Worm (Caenorhabditis elegans) whole organism, L4 larva: ENCODE measurements around the gene B0365.9.
"Not testable (repeated sequence)": the region's sequence is repeated elsewhere in the genome, so short reads cannot be mapped to it uniquely, and the experiment has no call there.

Experiments used
- D1046.2 ChIP-seq: fragments of 200-800 bp; sonication (Bioruptor generic); IDR thresholded peaks from 2 replicates; pipeline ENCODE4 v1.3.6; 2022; ENCODE audit warnings: missing genetic modification characterization, missing compliant biosample characterization
- F10B5.3 ChIP-seq: sonication (generic microtip); optimal IDR thresholded peaks from 2 replicates; lab custom pipeline; 2016; ENCODE audit warnings: mild to moderate bottlenecking, missing genetic modification characterization, missing compliant biosample characterization
- F37D6.2 ChIP-seq: sonication (generic microtip); optimal IDR thresholded peaks from 2 replicates; lab custom pipeline; 2016; ENCODE audit warnings: mild to moderate bottlenecking, missing genetic modification characterization, missing compliant biosample characterization
- F44E2.7 ChIP-seq: fragments of 200-800 bp; sonication (Bioruptor generic); IDR thresholded peaks from 2 replicates; pipeline ENCODE4 v2.1.2; 2022; ENCODE audit warnings: missing genetic modification characterization, missing compliant biosample characterization
- F49E8.2 ChIP-seq: sonication (generic microtip); optimal IDR thresholded peaks from 2 replicates; lab custom pipeline; 2016; ENCODE audit warnings: missing compliant biosample characterization, mild to moderate bottlenecking, missing genetic modification characterization, borderline replicate concordance
- T26A8.4 ChIP-seq: fragments of 200-800 bp; sonication (Bioruptor generic); IDR thresholded peaks from 2 replicates; pipeline ENCODE4 v1.3.6; 2022; ENCODE audit warnings: missing genetic modification characterization, missing compliant biosample characterization
- Y48G9A.11 ChIP-seq: fragments of 200-800 bp; sonication (Bioruptor generic); IDR thresholded peaks from 2 replicates; pipeline ENCODE4 v1.3.6; 2022; ENCODE audit warnings: missing genetic modification reagents, missing genetic modification characterization, missing compliant biosample characterization
- ZK546.5 ChIP-seq, 2 experiments: sonication (generic microtip); optimal IDR thresholded peaks; 2 replicates each; lab custom pipeline; 2017; ENCODE audit warnings: missing biosample characterization in 2 of 2, missing genetic modification characterization in 2 of 2
- aha-1 ChIP-seq: fragments of 150-350 bp; peaks from one replicate; lab custom pipeline; 2014; ENCODE audit warnings: missing biosample characterization, missing genetic modification characterization
- aly-2 ChIP-seq: sonication (generic microtip); optimal IDR thresholded peaks from 2 replicates; lab custom pipeline; 2018; ENCODE audit warnings: missing biosample characterization, missing genetic modification characterization
- attf-4 ChIP-seq: sonication (generic microtip); optimal IDR thresholded peaks from 3 replicates; lab custom pipeline; 2017; ENCODE audit warnings: missing biosample characterization, missing genetic modification characterization
- ceh-44 ChIP-seq: fragments of 200-800 bp; sonication (Bioruptor generic); IDR thresholded peaks from 2 replicates; pipeline ENCODE4 v1.3.6; 2022; ENCODE audit warnings: missing genetic modification reagents, missing genetic modification characterization, missing compliant biosample characterization
- ceh-62 ChIP-seq: sonication (generic microtip); optimal IDR thresholded peaks from 2 replicates; lab custom pipeline; 2017; ENCODE audit warnings: missing biosample characterization, missing genetic modification characterization
- cey-2 ChIP-seq: sonication (generic microtip); optimal IDR thresholded peaks from 3 replicates; lab custom pipeline; 2017; ENCODE audit warnings: missing genetic modification characterization, mild to moderate bottlenecking, missing compliant biosample characterization, antibody characterized with exemption, borderline replicate concordance; ENCODE audit not compliant: insufficient read depth
- daf-16 ChIP-seq, 3 experiments: sonication (generic microtip); optimal IDR thresholded peaks; 2 replicates each; lab custom pipeline; 2016 to 2017; ENCODE audit warnings: missing genetic modification characterization in 3 of 3, missing genetic modification reagents in 3 of 3, mild to moderate bottlenecking in 2 of 3, missing compliant biosample characterization in 2 of 3, missing biosample characterization in 1 of 3, moderate library complexity in 1 of 3
- dmd-6 ChIP-seq: fragments of 200-800 bp; sonication (Bioruptor generic); IDR thresholded peaks from 2 replicates; pipeline ENCODE4 v1.3.6; 2022; ENCODE audit warnings: missing genetic modification reagents, missing genetic modification characterization, missing compliant biosample characterization
- dmd-9 ChIP-seq: fragments of 200-800 bp; sonication (Bioruptor generic); IDR thresholded peaks from 2 replicates; pipeline ENCODE4 v1.3.6; 2022; ENCODE audit warnings: missing genetic modification reagents, missing genetic modification characterization, missing compliant biosample characterization
- fos-1 ChIP-seq: fragments of 150-350 bp; optimal IDR thresholded peaks from 2 replicates; lab custom pipeline; 2014; ENCODE audit warnings: missing biosample characterization, missing genetic modification characterization
- hmg-1.1 ChIP-seq: fragments of 200-800 bp; sonication (Bioruptor generic); IDR thresholded peaks from 2 replicates; pipeline ENCODE4 v1.3.6; 2022; ENCODE audit warnings: missing genetic modification reagents, missing genetic modification characterization, missing compliant biosample characterization
- lin-1 ChIP-seq: fragments of 200-800 bp; sonication (Bioruptor generic); IDR thresholded peaks from 2 replicates; pipeline ENCODE4 v1.3.6; 2022; ENCODE audit warnings: missing genetic modification reagents, missing genetic modification characterization, missing compliant biosample characterization
- lin-29 ChIP-seq: fragments of 200-800 bp; sonication (Bioruptor generic); IDR thresholded peaks from 2 replicates; pipeline ENCODE4 v1.3.6; 2022; ENCODE audit warnings: missing genetic modification reagents, missing genetic modification characterization, missing compliant biosample characterization
- lin-38 ChIP-seq: fragments of 200-800 bp; sonication (Bioruptor generic); IDR thresholded peaks from 2 replicates; pipeline ENCODE4 v1.3.6; 2022; ENCODE audit warnings: missing genetic modification reagents, missing genetic modification characterization, missing compliant biosample characterization
- lin-39 ChIP-seq: fragments of 150-350 bp; optimal IDR thresholded peaks from 2 replicates; lab custom pipeline; 2014; ENCODE audit warnings: missing biosample characterization, missing genetic modification reagents, missing genetic modification characterization
- lir-3 ChIP-seq: sonication (generic microtip); optimal IDR thresholded peaks from 2 replicates; lab custom pipeline; 2016; ENCODE audit warnings: mild to moderate bottlenecking, missing genetic modification characterization, missing compliant biosample characterization
- lsy-2 ChIP-seq, 2 experiments: fragments of 150-350 bp in 1 of 2; sonication (generic microtip) in 1 of 2; optimal IDR thresholded peaks; 2 replicates each; lab custom pipeline; 2014 to 2017; ENCODE audit warnings: missing biosample characterization in 2 of 2, missing genetic modification characterization in 2 of 2
- mes-2 ChIP-seq: sonication (generic microtip); optimal IDR thresholded peaks from 2 replicates; lab custom pipeline; 2016; ENCODE audit warnings: missing genotype, mild to moderate bottlenecking, missing genetic modification characterization, missing compliant biosample characterization; ENCODE audit not compliant: poor library complexity, severe bottlenecking
- mxl-2 ChIP-seq: fragments of 200-800 bp; sonication (Bioruptor generic); conservative IDR thresholded peaks from 2 replicates; pipeline ENCODE4 v1.3.6; 2022; ENCODE audit warnings: missing genetic modification reagents, missing genetic modification characterization, missing compliant biosample characterization
- mxl-3 ChIP-seq: fragments of 200-800 bp; sonication (Bioruptor generic); optimal IDR thresholded peaks from 2 replicates; lab custom pipeline; 2018; ENCODE audit warnings: mild to moderate bottlenecking, missing genetic modification characterization, missing compliant biosample characterization
- nhr-111 ChIP-seq: fragments of 200-800 bp; sonication (Bioruptor generic); optimal IDR thresholded peaks from 2 replicates; lab custom pipeline; 2018; ENCODE audit warnings: mild to moderate bottlenecking, missing genetic modification characterization, missing compliant biosample characterization
- nhr-28 ChIP-seq: fragments of 150-350 bp; optimal IDR thresholded peaks from 2 replicates; lab custom pipeline; 2014; ENCODE audit warnings: missing biosample characterization, missing genetic modification characterization
- nhr-76 ChIP-seq: fragments of 150-350 bp; optimal IDR thresholded peaks from 2 replicates; lab custom pipeline; 2014; ENCODE audit warnings: missing biosample characterization, missing genetic modification characterization
- php-3 ChIP-seq: fragments of 200-800 bp; sonication (Bioruptor generic); IDR thresholded peaks from 2 replicates; pipeline ENCODE4 v1.3.6; 2022; ENCODE audit warnings: missing genetic modification reagents, missing genetic modification characterization, missing compliant biosample characterization
- pqm-1 ChIP-seq: sonication (generic microtip); optimal IDR thresholded peaks from 2 replicates; lab custom pipeline; 2017; ENCODE audit warnings: missing biosample characterization, missing genetic modification characterization
- rbr-2 ChIP-seq: sonication (generic microtip); optimal IDR thresholded peaks from 2 replicates; lab custom pipeline; 2016; ENCODE audit warnings: missing genotype, missing genetic modification characterization, missing compliant biosample characterization
- set-16 ChIP-seq: fragments of 200-800 bp; sonication (Bioruptor generic); IDR thresholded peaks from 2 replicates; pipeline ENCODE4 v1.3.6; 2022; ENCODE audit warnings: missing genetic modification reagents, missing genetic modification characterization, missing compliant biosample characterization
- snpc-1.2 ChIP-seq: fragments of 200-800 bp; sonication (Bioruptor generic); IDR thresholded peaks from 2 replicates; pipeline ENCODE4 v1.3.6; 2022; ENCODE audit warnings: missing genetic modification reagents, missing genetic modification characterization, missing compliant biosample characterization
- spr-3 ChIP-seq: fragments of 200-800 bp; sonication (Bioruptor generic); optimal IDR thresholded peaks from 2 replicates; lab custom pipeline; 2018; ENCODE audit warnings: mild to moderate bottlenecking, missing genetic modification characterization, missing compliant biosample characterization
- unc-130 ChIP-seq: sonication (generic microtip); optimal IDR thresholded peaks from 2 replicates; lab custom pipeline; 2016; ENCODE audit warnings: missing genetic modification reagents, missing genetic modification characterization, missing compliant biosample characterization
- zag-1 ChIP-seq: fragments of 150-350 bp; optimal IDR thresholded peaks from 2 replicates; lab custom pipeline; 2014; ENCODE audit warnings: missing biosample characterization, missing genetic modification characterization
- zfp-2 ChIP-seq: sonication (generic microtip); optimal IDR thresholded peaks from 2 replicates; lab custom pipeline; 2016; ENCODE audit warnings: mild to moderate bottlenecking, missing genetic modification characterization, missing compliant biosample characterization
- zfp-3 ChIP-seq: fragments of 200-800 bp; sonication (Bioruptor generic); conservative IDR thresholded peaks from 2 replicates; pipeline ENCODE4 v1.3.6; 2022; ENCODE audit warnings: missing genetic modification reagents, missing genetic modification characterization, missing compliant biosample characterization
- zip-11 ChIP-seq: fragments of 200-800 bp; sonication (Bioruptor generic); IDR thresholded peaks from 2 replicates; pipeline ENCODE4 v1.3.6; 2022; ENCODE audit warnings: missing genetic modification characterization, missing compliant biosample characterization
- ztf-11 ChIP-seq: fragments of 150-350 bp; optimal IDR thresholded peaks from 2 replicates; lab custom pipeline; 2014; ENCODE audit warnings: missing biosample characterization, missing genetic modification characterization

The B0365.9 gene

DNA sequence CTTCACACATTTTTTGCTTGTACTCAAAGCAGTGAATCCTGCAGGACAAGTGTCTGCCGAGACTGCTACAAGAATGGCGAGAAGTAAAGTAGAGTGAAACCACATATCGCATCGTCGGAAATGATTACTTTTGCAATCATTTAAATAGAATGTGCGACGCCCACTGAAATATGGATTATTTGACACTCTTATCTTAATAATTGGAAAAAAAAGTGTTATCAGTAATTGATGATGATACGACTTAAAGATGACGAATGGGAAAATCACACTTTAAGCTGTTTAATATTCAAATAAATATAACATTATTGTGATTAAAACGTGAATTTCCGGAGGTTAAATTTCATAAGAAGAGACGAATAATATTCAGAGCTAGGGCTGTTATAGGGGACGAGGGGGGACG lies 4.6 kb upstream of the B0365.9 start, which contains the start of gene clec-41:
TSS of gene clec-41 (minus strand) at position 147 of the 400 bp plus-strand sequence.
- TF ChIP-seq daf-16 (GFP tag; optimal IDR thresholded peaks at IDR 0.05; lab: Kevin White, UChicago) (no peak), daf-16 (tag; optimal IDR thresholded peaks at IDR 0.05; lab: Kevin White, UChicago) (no peak), lin-1 (peak; percentile 85), php-3 (GFP tag; lab: Robert Waterston, UW) (peak; percentile 34; the same call in 1 of the 2 replicates), dmd-6 (peak; percentile 82), pqm-1 (tag; lab: Kevin White, UChicago) (peak; percentile 91), mxl-3 (GFP tag; lab: Kevin White, UChicago) (peak; percentile 31), nhr-28 (tag; lab: Kevin White, UChicago) (peak; percentile 67), aha-1 (no peak)
- TF ChIP-seq, all 104 proteins: peak for 6

DNA sequence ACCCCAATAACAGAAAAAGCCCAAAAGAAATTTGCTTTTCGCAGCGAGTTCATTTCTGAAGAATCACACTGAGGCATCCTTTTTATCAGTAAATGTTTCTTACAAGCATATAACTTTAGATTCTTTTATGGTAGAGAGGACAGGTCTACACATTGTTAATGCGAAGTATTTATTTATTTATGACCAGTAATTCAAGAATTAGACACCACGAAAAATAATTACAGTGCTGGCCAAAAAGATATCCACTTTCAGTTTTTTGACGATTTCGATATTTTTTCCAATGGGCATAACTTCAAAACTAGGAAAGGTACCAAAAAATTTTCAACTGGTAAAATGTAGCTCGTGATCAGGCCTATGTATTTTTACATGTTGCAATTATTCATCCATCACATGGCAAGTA lies 1.4 kb upstream of the B0365.9 start, which contains the start of gene clec-225:
TSS of gene clec-225 (minus strand) at position 101 of the 400 bp plus-strand sequence.
- TF ChIP-seq ceh-62, lir-3, mes-2 (tag; lab: Kevin White, UChicago): not testable (repeated sequence)
- TF ChIP-seq, all 104 proteins: peak for 0; not testable (repeated sequence) for 104

DNA sequence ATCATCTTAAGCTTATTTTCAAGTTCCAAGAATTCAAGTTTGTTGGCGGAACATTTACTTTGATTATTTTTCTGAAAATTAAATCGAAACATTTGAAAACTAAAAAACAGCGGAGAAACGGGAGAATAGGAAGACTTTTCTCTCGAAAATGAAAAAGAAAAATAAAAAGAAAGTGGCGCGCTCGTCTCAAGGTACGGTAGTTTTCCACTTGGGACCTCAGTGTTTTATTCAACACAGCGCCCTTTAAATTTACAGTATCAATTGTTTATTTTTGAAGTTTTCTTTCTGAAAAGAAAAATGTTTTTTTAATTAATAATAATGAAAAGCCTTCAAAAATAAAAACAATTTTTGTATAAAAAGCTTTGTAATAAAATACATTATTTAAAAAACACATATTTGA lies 1.9 kb downstream of the B0365.9 start:
- TF ChIP-seq zip-11 (GFP tag; lab: Robert Waterston, UW) (no peak), F49E8.2 (tag; lab: Kevin White, UChicago) (peak; percentile 11), unc-130 (GFP tag; lab: Kevin White, UChicago) (peak; percentile 68), rbr-2 (tag; lab: Kevin White, UChicago) (no peak)

- TF ChIP-seq ZK546.5 (tag; optimal IDR thresholded peaks at IDR 0.05; lab: Kevin White, UChicago) (no peak), F44E2.7 (GFP tag; lab: Robert Waterston, UW) (no peak), Y48G9A.11 (GFP tag; lab: Robert Waterston, UW) (no peak), D1046.2 (no peak), ztf-11 (tag; lab: Kevin White, UChicago) (no peak), cey-2 (no peak), T26A8.4 (GFP tag; lab: Robert Waterston, UW) (no peak; the same call in 1 of the 2 replicates), F10B5.3 (tag; lab: Kevin White, UChicago) (no peak), nhr-111 (GFP tag; lab: Kevin White, UChicago) (no peak), zfp-3 (GFP tag; lab: Robert Waterston, UW) (no peak), attf-4 (tag; lab: Kevin White, UChicago) (no peak), pqm-1 (tag; lab: Kevin White, UChicago) (peak; percentile 52), mes-2 (tag; lab: Kevin White, UChicago) (peak; percentile 52), hmg-1.1 (GFP tag; lab: Robert Waterston, UW) (peak; percentile 86), lin-39 (tag; lab: Kevin White, UChicago) (no peak), lin-29 (no peak), F49E8.2 (tag; lab: Kevin White, UChicago) (no peak), aly-2 (tag; lab: Kevin White, UChicago) (no peak), snpc-1.2 (GFP tag; lab: Robert Waterston, UW) (0 out of 2 replicates have a peak, but pooled peaks have one; percentile 9), set-16 (GFP tag; lab: Robert Waterston, UW) (no peak; the same call in 1 of the 2 replicates), spr-3 (GFP tag; lab: Kevin White, UChicago) (no peak), ceh-44 (no peak), F37D6.2 (peak; percentile 36), dmd-9 (no peak), fos-1 (tag; lab: Kevin White, UChicago) (no peak), zfp-2 (no peak), zag-1 (tag; lab: Kevin White, UChicago) (no peak), mxl-2 (0 out of 2 replicates have a peak, but pooled peaks have one; percentile 16), lsy-2 (tag; optimal IDR thresholded peaks at IDR 0.05; lab: Kevin White, UChicago) (peak; percentile 20 to 42), lin-38 (GFP tag; lab: Robert Waterston, UW) (peak; percentile 28; the same call in 1 of the 2 replicates), lir-3 (tag; lab: Kevin White, UChicago) (no peak), nhr-76 (tag; lab: Kevin White, UChicago) (no peak)
Observed at ce11 chrV:13130439-13130840, 2.9 kb downstream of the B0365.9 start.
